Fruit fly (Drosophila melanogaster) whole organism, embryonic: Measurements from ENCODE around the gene mRpL20.

ENCODE experiments used
- CG14014 ChIP-seq: fragments of 200-800 bp; sonication (Bioruptor generic); IDR thresholded peaks from 2 replicates; pipeline ENCODE4 v1.3.6; 2022; ENCODE audit warnings: missing biosample characterization, missing genetic modification characterization
- CG4820 ChIP-seq: fragments of 200-800 bp; sonication (Bioruptor generic); optimal IDR thresholded peaks from 3 replicates; lab custom pipeline; 2016; ENCODE audit warnings: missing biosample characterization, missing genetic modification characterization

- TF ChIP-seq CG14014 (GFP tag; lab: Robert Waterston, UW) (peak; percentile 40; the same call in 1 of the 2 replicates), CG4820 (GFP tag; lab: Kevin White, UChicago) (no peak)
Measured at dm6 chr3L:13015195-13015822, 2.4 kb downstream of the mRpL20 start, which contains the start of gene MICAL-like.
